Fruit fly (Drosophila melanogaster) whole organism, prepupa: Measurements from ENCODE around the gene Cyp311a1.

ENCODE experiments used
- CG11762 ChIP-seq: fragments of 200-800 bp; sonication (Bioruptor generic); optimal IDR thresholded peaks from 3 replicates; lab custom pipeline; 2016; ENCODE audit warnings: missing biosample characterization, missing genetic modification characterization; ENCODE audit not compliant: insufficient read depth
- CG1621 ChIP-seq: fragments of 200-800 bp; sonication (Bioruptor generic); optimal IDR thresholded peaks from 3 replicates; lab custom pipeline; 2018; ENCODE audit warnings: missing biosample characterization, mild to moderate bottlenecking, missing genetic modification characterization
- CG6854 ChIP-seq: fragments of 200-800 bp; sonication (Bioruptor generic); optimal IDR thresholded peaks from 2 replicates; lab custom pipeline; 2017; ENCODE audit warnings: missing biosample characterization, mild to moderate bottlenecking, missing genetic modification characterization
- Hr39 ChIP-seq: fragments of 200-800 bp; sonication (Bioruptor generic); optimal IDR thresholded peaks from 2 replicates; lab custom pipeline; 2016; ENCODE audit warnings: missing biosample characterization, missing genetic modification characterization
- Hr4 ChIP-seq: fragments of 200-800 bp; sonication (Bioruptor generic); optimal IDR thresholded peaks from 3 replicates; lab custom pipeline; 2016; ENCODE audit warnings: missing biosample characterization, missing genetic modification characterization
- Lpt ChIP-seq: fragments of 200-800 bp; sonication (Bioruptor generic); optimal IDR thresholded peaks from 3 replicates; lab custom pipeline; 2016; ENCODE audit warnings: missing biosample characterization, missing genetic modification characterization
- OdsH ChIP-seq: fragments of 200-800 bp; sonication (Bioruptor generic); optimal IDR thresholded peaks from 3 replicates; lab custom pipeline; 2016; ENCODE audit warnings: missing biosample characterization, missing genetic modification characterization
- dsx ChIP-seq: fragments of 200-800 bp; optimal IDR thresholded peaks from 3 replicates; lab custom pipeline; 2019; ENCODE audit warnings: missing biosample characterization, mild to moderate bottlenecking, missing genetic modification characterization, moderate library complexity; ENCODE audit not compliant: poor library complexity, severe bottlenecking
- fd85E ChIP-seq: fragments of 200-800 bp; sonication (Bioruptor generic); optimal IDR thresholded peaks from 3 replicates; lab custom pipeline; 2016; ENCODE audit warnings: missing biosample characterization, missing genetic modification characterization

- TF ChIP-seq Hr4 (GFP tag; lab: Kevin White, UChicago) (no peak), CG6854 (GFP tag; lab: Kevin White, UChicago) (no peak), CG1621 (tag; lab: Kevin White, UChicago) (no peak), Lpt (GFP tag; lab: Kevin White, UChicago) (no peak), CG11762 (GFP tag; lab: Kevin White, UChicago) (no peak), Hr39 (GFP tag; lab: Kevin White, UChicago) (no peak), OdsH (GFP tag; lab: Kevin White, UChicago) (no peak), dsx (GFP tag; lab: Kevin White, UChicago) (no peak), fd85E (GFP tag; lab: Kevin White, UChicago) (no peak)
These were observed 45.0 kb upstream of the Cyp311a1 start for dm6 chrX:12076243-12076642.
